Worm (Caenorhabditis elegans) whole organism, L2 larva: ENCODE data around the gene C06B3.1.

Experiments used
- C34F6.9 ChIP-seq: fragments of 150-350 bp; optimal IDR thresholded peaks from 2 replicates; lab custom pipeline; 2014; ENCODE audit warnings: missing biosample characterization, missing genetic modification characterization
- R02D3.7 ChIP-seq: fragments of 150-350 bp; optimal IDR thresholded peaks from 2 replicates; lab custom pipeline; 2014; ENCODE audit warnings: missing biosample characterization, missing genetic modification characterization
- Y55F3AM.14 ChIP-seq: fragments of 200-800 bp; sonication (Bioruptor generic); optimal IDR thresholded peaks from 2 replicates; lab custom pipeline; 2018; ENCODE audit warnings: mild to moderate bottlenecking, missing genetic modification characterization, missing compliant biosample characterization
- ZK546.5 ChIP-seq: sonication (generic microtip); optimal IDR thresholded peaks from 2 replicates; lab custom pipeline; 2017; ENCODE audit warnings: missing biosample characterization, missing genetic modification characterization
- alr-1 ChIP-seq: fragments of 150-350 bp; optimal IDR thresholded peaks from 2 replicates; lab custom pipeline; 2014; ENCODE audit warnings: missing biosample characterization, missing genetic modification characterization
- aly-2 ChIP-seq: fragments of 150-350 bp; optimal IDR thresholded peaks from 2 replicates; lab custom pipeline; 2014; ENCODE audit warnings: missing biosample characterization, missing genetic modification characterization
- blmp-1 ChIP-seq: sonication (generic microtip); optimal IDR thresholded peaks from 2 replicates; lab custom pipeline; 2017; ENCODE audit warnings: missing genetic modification characterization, mild to moderate bottlenecking, missing compliant biosample characterization, antibody characterized with exemption, moderate library complexity; ENCODE audit not compliant: insufficient read depth
- ceh-16 ChIP-seq: fragments of 150-350 bp; optimal IDR thresholded peaks from 2 replicates; lab custom pipeline; 2014; ENCODE audit warnings: missing biosample characterization, missing genetic modification characterization
- ceh-82 ChIP-seq: fragments of 150-350 bp; optimal IDR thresholded peaks from 2 replicates; lab custom pipeline; 2014; ENCODE audit warnings: missing biosample characterization, missing genetic modification characterization
- crh-2 ChIP-seq: sonication (generic microtip); optimal IDR thresholded peaks from 2 replicates; lab custom pipeline; 2017; ENCODE audit warnings: missing biosample characterization, missing genetic modification characterization
- dmd-4 ChIP-seq: sonication (generic microtip); optimal IDR thresholded peaks from 2 replicates; lab custom pipeline; 2017; ENCODE audit warnings: missing biosample characterization, missing genetic modification characterization
- egl-27 ChIP-seq: sonication (generic microtip); optimal IDR thresholded peaks from 3 replicates; lab custom pipeline; 2017; ENCODE audit warnings: missing biosample characterization, missing genetic modification reagents, missing genetic modification characterization
- fos-1 ChIP-seq: fragments of 150-350 bp; optimal IDR thresholded peaks from 2 replicates; lab custom pipeline; 2014; ENCODE audit warnings: missing biosample characterization, missing genetic modification characterization
- gmeb-1 ChIP-seq: fragments of 150-350 bp; optimal IDR thresholded peaks from 2 replicates; lab custom pipeline; 2014; ENCODE audit warnings: missing biosample characterization, missing genetic modification characterization
- lin-11 ChIP-seq: fragments of 150-350 bp; sonication (generic microtip); optimal IDR thresholded peaks from 2 replicates; lab custom pipeline; 2014; ENCODE audit warnings: missing biosample characterization, missing genetic modification characterization, inconsistent platforms, mixed read lengths
- lsy-2 ChIP-seq, 2 experiments: fragments of 150-350 bp in 1 of 2; sonication (generic microtip) in 1 of 2; optimal IDR thresholded peaks; 2 replicates each; lab custom pipeline; 2014 to 2017; ENCODE audit warnings: missing biosample characterization in 2 of 2, missing genetic modification characterization in 2 of 2
- mbf-1 ChIP-seq: sonication (generic microtip); optimal IDR thresholded peaks from 2 replicates; lab custom pipeline; 2017; ENCODE audit warnings: missing biosample characterization, missing genetic modification characterization
- mdl-1 ChIP-seq, 2 experiments: fragments of 150-350 bp in 1 of 2; sonication (generic microtip) in 1 of 2; optimal IDR thresholded peaks; 2 replicates each; lab custom pipeline; 2017; ENCODE audit warnings: missing biosample characterization in 2 of 2, missing genetic modification characterization in 2 of 2
- nhr-11 ChIP-seq: fragments of 150-350 bp; optimal IDR thresholded peaks from 2 replicates; lab custom pipeline; 2014; ENCODE audit warnings: missing biosample characterization, missing genetic modification characterization
- nhr-12 ChIP-seq: fragments of 150-350 bp; optimal IDR thresholded peaks from 2 replicates; lab custom pipeline; 2014; ENCODE audit warnings: missing biosample characterization, missing genetic modification characterization
- nhr-129 ChIP-seq: fragments of 150-350 bp; optimal IDR thresholded peaks from 2 replicates; lab custom pipeline; 2014; ENCODE audit warnings: missing biosample characterization, missing genetic modification characterization
- nhr-21 ChIP-seq: fragments of 150-350 bp; optimal IDR thresholded peaks from 2 replicates; lab custom pipeline; 2014; ENCODE audit warnings: missing biosample characterization, missing genetic modification characterization
- nhr-237 ChIP-seq: fragments of 150-350 bp; optimal IDR thresholded peaks from 2 replicates; lab custom pipeline; 2014; ENCODE audit warnings: missing biosample characterization, missing genetic modification characterization
- nhr-25 ChIP-seq: fragments of 150-350 bp; sonication (generic microtip); optimal IDR thresholded peaks from 3 replicates; lab custom pipeline; 2014; ENCODE audit warnings: missing biosample characterization, missing genetic modification characterization
- nhr-77 ChIP-seq: fragments of 150-350 bp; optimal IDR thresholded peaks from 2 replicates; lab custom pipeline; 2014; ENCODE audit warnings: missing biosample characterization, missing genetic modification characterization
- peb-1 ChIP-seq: fragments of 150-350 bp; optimal IDR thresholded peaks from 2 replicates; lab custom pipeline; 2014; ENCODE audit warnings: missing biosample characterization, missing genetic modification characterization
- sem-4 ChIP-seq: fragments of 150-350 bp; optimal IDR thresholded peaks from 2 replicates; lab custom pipeline; 2014; ENCODE audit warnings: missing biosample characterization, missing genetic modification reagents, missing genetic modification characterization
- skn-1 ChIP-seq: sonication (generic microtip); optimal IDR thresholded peaks from 2 replicates; lab custom pipeline; 2017; ENCODE audit warnings: missing biosample characterization, missing genetic modification characterization
- sma-3 ChIP-seq: sonication (generic microtip); optimal IDR thresholded peaks from 2 replicates; lab custom pipeline; 2016; ENCODE audit warnings: missing genetic modification reagents, missing genetic modification characterization, missing compliant biosample characterization
- sma-9 ChIP-seq, 2 experiments: fragments of 150-350 bp in 1 of 2; sonication (generic microtip) in 1 of 2; optimal IDR thresholded peaks; 2 replicates each; lab custom pipeline; 2014 to 2016; ENCODE audit warnings: missing genetic modification characterization in 2 of 2, mild to moderate bottlenecking in 1 of 2, missing biosample characterization in 1 of 2, missing compliant biosample characterization in 1 of 2, missing genetic modification reagents in 1 of 2, moderate library complexity in 1 of 2
- unc-39 ChIP-seq: fragments of 150-350 bp; optimal IDR thresholded peaks from 2 replicates; lab custom pipeline; 2014; ENCODE audit warnings: missing biosample characterization, missing genetic modification characterization
- unc-62 ChIP-seq: fragments of 150-350 bp; optimal IDR thresholded peaks from 2 replicates; lab custom pipeline; 2014; ENCODE audit warnings: missing biosample characterization, missing genetic modification reagents, missing genetic modification characterization
- ztf-11 ChIP-seq: sonication (generic microtip); optimal IDR thresholded peaks from 2 replicates; lab custom pipeline; 2017; ENCODE audit warnings: missing biosample characterization, missing genetic modification characterization

C06B3.1 gene

DNA sequence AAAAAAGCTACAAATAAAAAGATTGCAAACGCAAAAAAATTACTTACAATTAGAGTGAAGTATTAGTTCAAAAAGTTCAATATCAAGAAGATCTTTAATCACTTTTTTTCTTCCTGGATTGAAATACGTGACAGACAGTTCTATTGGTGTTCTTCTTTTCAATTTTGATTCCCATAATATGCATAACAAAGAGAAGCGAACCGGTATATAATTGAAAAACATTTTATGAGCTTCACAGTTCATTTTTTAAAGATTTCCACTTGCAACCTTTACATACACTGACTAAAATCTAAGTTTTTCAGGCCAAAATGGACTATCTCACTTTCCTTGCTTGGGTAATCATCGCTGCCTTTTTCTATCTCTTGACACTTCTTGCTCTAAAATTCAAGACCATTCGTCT is 26.1 kb upstream of the C06B3.1 start, which contains the start of gene T22G5.1:
TSS of gene T22G5.1 (plus strand) at position 301 of the 400 bp plus-strand sequence.
- no peak for TF ChIP-seq aly-2 (tag; lab: Kevin White, UChicago)
- TF ChIP-seq sma-3 (GFP tag; lab: Kevin White, UChicago), result no peak
- TF ChIP-seq sma-9 (GFP tag; optimal IDR thresholded peaks at IDR 0.05; lab: Kevin White, UChicago), result no peak
- TF ChIP-seq sma-9 (tag; optimal IDR thresholded peaks at IDR 0.05; lab: Kevin White, UChicago), result no peak
- TF ChIP-seq nhr-21 (tag; lab: Kevin White, UChicago), result no peak
- no peak for TF ChIP-seq nhr-129 (tag; lab: Kevin White, UChicago)
- TF ChIP-seq ceh-82 (tag; lab: Kevin White, UChicago), result no peak
- no peak for TF ChIP-seq lsy-2 (tag; optimal IDR thresholded peaks at IDR 0.05; lab: Kevin White, UChicago)
- TF ChIP-seq peb-1 (tag; lab: Kevin White, UChicago), result no peak
- TF ChIP-seq nhr-12 (tag; lab: Kevin White, UChicago), result no peak
- TF ChIP-seq ceh-16 (tag; lab: Kevin White, UChicago), result no peak
- no peak for TF ChIP-seq skn-1 (tag; lab: Kevin White, UChicago)
- TF ChIP-seq dmd-4 (tag; lab: Kevin White, UChicago), result no peak
- no peak for TF ChIP-seq lin-11 (tag; lab: Kevin White, UChicago)
- no peak for TF ChIP-seq ztf-11 (tag; lab: Kevin White, UChicago)
- no peak for TF ChIP-seq C34F6.9 (tag; lab: Kevin White, UChicago)
- no peak for TF ChIP-seq blmp-1 (tag; lab: Kevin White, UChicago)

DNA sequence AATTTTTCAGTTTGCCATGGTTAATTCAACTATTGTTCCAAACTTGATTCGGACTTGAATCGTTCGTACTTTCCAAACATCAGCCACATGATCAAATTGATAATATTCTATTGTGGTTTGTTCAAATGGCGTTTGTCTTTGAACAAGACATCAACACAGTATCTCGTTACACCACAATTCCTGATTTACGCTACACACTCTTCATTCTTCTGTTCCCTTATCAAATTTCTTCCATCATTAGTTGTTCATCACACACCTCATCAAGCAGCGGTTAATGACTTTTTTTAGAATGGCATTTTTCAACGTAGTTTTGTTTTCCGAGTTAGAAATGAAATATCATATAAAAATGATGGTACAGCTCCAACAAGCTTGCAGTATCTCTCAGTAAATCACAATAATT is 24.4 kb upstream of the C06B3.1 start:
- TF ChIP-seq nhr-129 (tag; lab: Kevin White, UChicago), result no peak
- no peak for TF ChIP-seq nhr-237 (tag; lab: Kevin White, UChicago)
- TF ChIP-seq Y55F3AM.14 (GFP tag; lab: Kevin White, UChicago), result no peak
- TF ChIP-seq peb-1 (tag; lab: Kevin White, UChicago), result no peak
- no peak for TF ChIP-seq nhr-12 (tag; lab: Kevin White, UChicago)
- no peak for TF ChIP-seq unc-39 (tag; lab: Kevin White, UChicago)
- peak; percentile 63 for TF ChIP-seq fos-1 (tag; lab: Kevin White, UChicago)
- TF ChIP-seq unc-62, result no peak
- TF ChIP-seq R02D3.7 (tag; lab: Kevin White, UChicago), result no peak
- TF ChIP-seq crh-2 (tag; lab: Kevin White, UChicago), result peak; percentile 37
- TF ChIP-seq nhr-11 (tag; lab: Kevin White, UChicago), result no peak
- TF ChIP-seq sma-9 (GFP tag; optimal IDR thresholded peaks at IDR 0.05; lab: Kevin White, UChicago), result peak; percentile 71
- no peak for TF ChIP-seq sma-9 (tag; optimal IDR thresholded peaks at IDR 0.05; lab: Kevin White, UChicago)
- TF ChIP-seq nhr-77, result no peak
- peak; percentile 30 for TF ChIP-seq nhr-25 (tag; lab: Kevin White, UChicago)
- TF ChIP-seq egl-27 (tag; lab: Kevin White, UChicago), result no peak
- TF ChIP-seq blmp-1 (tag; lab: Kevin White, UChicago), result no peak
- TF ChIP-seq skn-1 (tag; lab: Kevin White, UChicago), result no peak
- no peak for TF ChIP-seq mbf-1
- no peak for TF ChIP-seq sem-4
- peak; percentile 25 for TF ChIP-seq sma-3 (GFP tag; lab: Kevin White, UChicago)
- TF ChIP-seq ceh-82 (tag; lab: Kevin White, UChicago), result no peak
- peak; percentile 7 for TF ChIP-seq gmeb-1
- no peak for TF ChIP-seq dmd-4 (tag; lab: Kevin White, UChicago)
- no peak for TF ChIP-seq alr-1 (tag; lab: Kevin White, UChicago)
- no peak for TF ChIP-seq ceh-16 (tag; lab: Kevin White, UChicago)
- no peak for TF ChIP-seq mdl-1 (tag; optimal IDR thresholded peaks at IDR 0.05; lab: Kevin White, UChicago)
- no peak for TF ChIP-seq ZK546.5 (tag; lab: Kevin White, UChicago)

DNA sequence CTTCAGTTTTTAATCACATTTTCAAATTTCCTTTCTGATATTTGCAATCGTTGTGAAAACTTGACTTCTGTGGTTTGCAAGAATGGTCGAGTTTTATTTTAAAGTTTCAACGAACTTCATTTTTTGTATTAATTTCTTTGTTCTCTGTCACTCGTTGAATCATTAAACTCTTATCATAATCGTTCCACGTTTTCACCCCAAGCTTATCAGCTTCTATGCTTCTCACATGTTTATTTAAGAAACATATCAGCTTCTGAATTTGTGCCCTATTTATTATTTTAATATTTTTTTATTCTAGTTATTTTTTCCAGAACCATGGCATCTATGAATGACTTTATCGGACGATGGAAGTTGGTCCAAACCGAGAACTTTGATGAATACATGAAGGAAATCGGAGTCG is 23.4 kb upstream of the C06B3.1 start, which contains the start of gene lbp-7:
TSS of gene lbp-7 (plus strand) at position 312 of the 400 bp plus-strand sequence.
- TF ChIP-seq sma-9 (GFP tag; optimal IDR thresholded peaks at IDR 0.05; lab: Kevin White, UChicago) (peak; percentile 70), sma-9 (tag; optimal IDR thresholded peaks at IDR 0.05; lab: Kevin White, UChicago) (no peak), alr-1 (tag; lab: Kevin White, UChicago) (no peak), ztf-11 (tag; lab: Kevin White, UChicago) (no peak), nhr-25 (tag; lab: Kevin White, UChicago) (no peak), crh-2 (tag; lab: Kevin White, UChicago) (peak; percentile 66), fos-1 (tag; lab: Kevin White, UChicago) (peak; percentile 94), aly-2 (tag; lab: Kevin White, UChicago) (no peak), nhr-21 (tag; lab: Kevin White, UChicago) (no peak), unc-39 (tag; lab: Kevin White, UChicago) (no peak)
- TF ChIP-seq, all 48 proteins: peak for 3

DNA sequence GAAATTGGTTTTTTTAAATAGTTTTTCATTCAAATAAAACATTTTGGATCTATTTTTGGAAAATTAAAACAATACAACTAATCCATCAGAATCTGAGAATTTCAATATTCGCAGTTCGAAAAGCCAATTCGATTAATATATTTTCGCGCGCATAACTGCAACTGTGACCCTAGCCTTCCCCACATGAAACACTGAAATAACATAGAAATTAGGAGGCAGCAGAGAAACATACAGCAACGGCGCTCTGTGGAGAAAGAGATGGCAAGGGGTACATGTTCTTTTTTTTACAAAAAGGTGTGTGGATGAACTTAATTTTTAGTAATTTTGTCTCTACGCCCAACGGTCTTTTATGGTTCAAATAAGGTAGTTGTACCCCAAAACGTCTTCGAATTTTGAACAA is 22.4 kb upstream of the C06B3.1 start:
- TF ChIP-seq C34F6.9 (tag; lab: Kevin White, UChicago) (peak; percentile 33), egl-27 (tag; lab: Kevin White, UChicago) (no peak), sma-3 (GFP tag; lab: Kevin White, UChicago) (no peak), peb-1 (tag; lab: Kevin White, UChicago) (no peak)
